Comparison of ENCODE assay signal across 1 fruit fly cellular context in the genomic region with DNA sequence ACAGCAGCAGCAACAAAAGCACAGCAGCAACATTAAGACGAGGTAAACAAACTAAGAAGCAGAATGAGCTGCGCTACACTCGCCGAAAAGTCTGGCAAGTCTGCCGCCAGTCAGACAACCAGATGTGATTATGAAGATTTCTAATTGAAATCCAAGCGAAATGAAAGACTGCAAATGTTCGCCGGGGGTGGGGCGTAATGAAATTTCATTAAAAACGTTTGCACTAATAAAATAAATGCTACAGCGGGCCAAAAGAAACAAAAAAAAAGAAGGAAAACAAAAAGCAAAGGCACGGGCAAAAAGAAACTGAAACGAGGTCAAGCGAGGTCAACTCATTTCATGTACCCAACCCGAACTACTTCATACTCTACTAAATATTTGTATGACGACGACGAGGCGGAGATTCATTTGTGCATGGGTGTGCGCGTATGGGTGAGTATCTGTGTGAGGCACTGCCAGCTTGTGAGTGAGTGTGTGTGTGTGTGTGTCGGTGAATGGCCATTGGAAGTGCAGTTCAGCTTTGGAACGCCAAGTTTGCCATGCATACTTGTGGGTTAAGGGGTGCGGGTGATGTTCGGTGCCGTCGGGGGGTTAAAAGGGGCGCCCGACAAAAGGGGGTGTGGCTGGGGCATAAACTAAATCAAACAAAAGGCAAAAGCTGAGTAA.
TF ChIP-seq lines count a peak whose summit lies in the region.

No protein-coding gene starts in this region.

TF ChIP-seq in whole organism, embryonic, 481 proteins besides CTCF, POLR2A, EP300 and RAD21 (continued from another document):
- TF ChIP-seq CG18262 (tag; optimal IDR thresholded peaks at IDR 0.05; lab: Kevin White, UChicago) (no peak), CG3726 (GFP tag; IDR thresholded peaks at IDR 0.05; lab: Robert Waterston, UW) (no peak; the same call in 2 of the 3 replicates), sna (GFP tag; IDR thresholded peaks at IDR 0.05; lab: Robert Waterston, UW; ENCODE audit: partially characterized antibody) (no peak), Nf-YB (GFP tag; optimal IDR thresholded peaks at IDR 0.05; lab: Kevin White, UChicago) (no peak), luna (GFP tag; optimal IDR thresholded peaks at IDR 0.05; lab: Kevin White, UChicago) (no peak), sd (tag; optimal IDR thresholded peaks at IDR 0.05; lab: Kevin White, UChicago) (peak; percentile 16), gcm (GFP tag; optimal IDR thresholded peaks at IDR 0.05; lab: Kevin White, UChicago) (no peak), Blimp-1 (GFP tag; optimal IDR thresholded peaks at IDR 0.05; lab: Kevin White, UChicago) (peak; percentile 10), Sox102F (GFP tag; optimal IDR thresholded peaks at IDR 0.05; lab: Kevin White, UChicago) (no peak), corto (GFP tag; optimal IDR thresholded peaks at IDR 0.05; lab: Kevin White, UChicago) (no peak), gt (GFP tag; IDR thresholded peaks at IDR 0.05; lab: Robert Waterston, UW) (no peak), CG5180 (GFP tag; optimal IDR thresholded peaks at IDR 0.05; lab: Kevin White, UChicago) (peak; percentile 60), CG11456 (GFP tag; IDR thresholded peaks at IDR 0.05; lab: Robert Waterston, UW) (0 out of 3 replicates have a peak, but pooled peaks have one; percentile 33), CG10267 (tag; optimal IDR thresholded peaks at IDR 0.05; lab: Kevin White, UChicago) (no peak), dmrt11E (tag; optimal IDR thresholded peaks at IDR 0.05; lab: Kevin White, UChicago) (no peak), NfI (GFP tag; optimal IDR thresholded peaks at IDR 0.05; lab: Kevin White, UChicago) (no peak), CG11504 (tag; optimal IDR thresholded peaks at IDR 0.05; lab: Kevin White, UChicago) (peak; percentile 6), Max (GFP tag; optimal IDR thresholded peaks at IDR 0.05; lab: Kevin White, UChicago) (no peak), trem (tag; optimal IDR thresholded peaks at IDR 0.05; lab: Kevin White, UChicago) (no peak), D19A (tag; optimal IDR thresholded peaks at IDR 0.05; lab: Kevin White, UChicago) (peak; percentile 89), ato (GFP tag; IDR thresholded peaks at IDR 0.05; lab: Robert Waterston, UW; ENCODE audit: partially characterized antibody) (no peak), ab (GFP tag; optimal IDR thresholded peaks at IDR 0.05; lab: Kevin White, UChicago) (no peak), CG31224 (GFP tag; IDR thresholded peaks at IDR 0.05; lab: Robert Waterston, UW) (no peak), Neu2 (GFP tag; optimal IDR thresholded peaks at IDR 0.05; lab: Kevin White, UChicago; ENCODE audit: borderline replicate concordance) (no peak), slou (GFP tag; optimal IDR thresholded peaks at IDR 0.05; lab: Kevin White, UChicago) (no peak), CG17829 (tag; optimal IDR thresholded peaks at IDR 0.05; lab: Kevin White, UChicago) (no peak), ems (GFP tag; optimal IDR thresholded peaks at IDR 0.05; lab: Kevin White, UChicago) (no peak), Mrtf (GFP tag; IDR thresholded peaks at IDR 0.05; lab: Robert Waterston, UW) (no peak), CG15011 (GFP tag; optimal IDR thresholded peaks at IDR 0.05; lab: Kevin White, UChicago) (no peak), CG2120 (GFP tag; optimal IDR thresholded peaks at IDR 0.05; lab: Kevin White, UChicago) (no peak), CG1647 (GFP tag; optimal IDR thresholded peaks at IDR 0.05; lab: Kevin White, UChicago) (no peak), CG17359 (tag; optimal IDR thresholded peaks at IDR 0.05; lab: Kevin White, UChicago) (no peak), salm (tag; optimal IDR thresholded peaks at IDR 0.05; lab: Kevin White, UChicago) (no peak), kni (GFP tag; optimal IDR thresholded peaks at IDR 0.05; lab: Kevin White, UChicago) (peak; percentile 59), CG13894 (tag; optimal IDR thresholded peaks at IDR 0.05; lab: Kevin White, UChicago) (no peak), oc (tag; optimal IDR thresholded peaks at IDR 0.05; lab: Kevin White, UChicago) (peak; percentile 14), eve (GFP tag; optimal IDR thresholded peaks at IDR 0.05; lab: Kevin White, UChicago) (no peak), CG3065 (GFP tag; optimal IDR thresholded peaks at IDR 0.05; lab: Kevin White, UChicago) (peak; percentile 9), CG6813 (GFP tag; optimal IDR thresholded peaks at IDR 0.05; lab: Kevin White, UChicago) (no peak)
TF ChIP-seq in whole organism, embryonic: peak in this region for 30.
